Fruit fly (Drosophila melanogaster): ENCODE results near the gene beg.

The beg gene

DNA sequence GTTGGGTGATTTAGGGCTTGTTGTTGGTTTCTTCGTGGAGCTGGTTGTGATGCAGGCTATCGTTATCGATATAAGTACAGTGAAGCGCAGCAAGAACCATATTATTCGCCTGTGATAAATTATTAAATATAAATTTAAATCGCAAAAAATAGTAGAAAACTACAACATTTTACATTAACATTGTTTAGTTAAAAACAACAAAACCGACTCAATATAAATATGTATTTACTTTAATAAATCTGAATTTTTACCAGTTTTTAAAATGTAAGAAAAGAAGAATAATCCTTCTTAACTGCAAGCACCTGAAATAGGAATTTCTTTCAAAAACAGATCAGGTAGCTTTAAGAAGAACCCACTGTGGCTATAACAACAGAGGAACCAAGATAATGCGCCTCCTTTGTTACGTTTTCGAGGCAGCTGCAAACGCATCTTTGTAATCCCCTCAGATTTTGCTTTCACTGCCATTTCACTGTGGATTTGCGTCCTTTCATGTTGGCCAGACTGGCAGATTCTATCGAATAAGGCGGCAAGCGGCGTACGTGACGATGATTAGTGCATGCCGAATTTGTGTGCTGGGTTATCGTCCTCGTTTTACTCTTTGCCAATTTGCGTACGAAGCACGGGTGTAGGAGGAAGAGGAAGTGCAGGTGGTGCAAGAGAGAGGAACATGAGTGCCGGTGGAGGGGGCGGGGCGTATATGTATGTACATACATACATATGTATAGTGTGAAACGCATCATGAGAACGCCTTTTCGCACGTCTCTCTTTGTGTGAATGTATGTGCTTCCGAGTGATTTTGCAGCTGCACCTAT lies 24.8 kb upstream of the beg start:
- TF ChIP-seq D1 (tag; optimal IDR thresholded peaks at IDR 0.05): no peak
- no peak for TF ChIP-seq Pif1A (GFP tag; optimal IDR thresholded peaks at IDR 0.05)
- no peak for TF ChIP-seq CG10348 (GFP tag; IDR thresholded peaks at IDR 0.05)
- TF ChIP-seq EcR (GFP tag; optimal IDR thresholded peaks at IDR 0.05): peak; percentile 57
- TF ChIP-seq CG15710 (tag; optimal IDR thresholded peaks at IDR 0.05): peak; percentile 24
- peak; percentile 49 for TF ChIP-seq CG8159 (tag; optimal IDR thresholded peaks at IDR 0.05)
- peak; percentile 38 for TF ChIP-seq CG13204 (GFP tag; optimal IDR thresholded peaks at IDR 0.05)
- no peak for TF ChIP-seq CG17806 (tag; optimal IDR thresholded peaks at IDR 0.05)
- TF ChIP-seq Snoo (tag; optimal IDR thresholded peaks at IDR 0.05): peak; percentile 50
- no peak for TF ChIP-seq gl (tag; optimal IDR thresholded peaks at IDR 0.05)
- TF ChIP-seq CG9948 (tag; optimal IDR thresholded peaks at IDR 0.05): peak; percentile 23
- TF ChIP-seq CG32121 (GFP tag; IDR thresholded peaks at IDR 0.05): peak; percentile 56
- no peak; the same call in none of the 2 replicates for TF ChIP-seq Ets98B (GFP tag; IDR thresholded peaks at IDR 0.05)
- TF ChIP-seq CG34367 (tag; optimal IDR thresholded peaks at IDR 0.05): no peak
- peak; percentile 57; the same call in 2 of the 3 replicates for TF ChIP-seq fd96Ca (GFP tag; IDR thresholded peaks at IDR 0.05)
- no peak for TF ChIP-seq Pif1B (GFP tag; optimal IDR thresholded peaks at IDR 0.05)
- no peak for TF ChIP-seq rn (GFP tag; IDR thresholded peaks at IDR 0.05)
- TF ChIP-seq CG12605 (GFP tag; IDR thresholded peaks at IDR 0.05): no peak
- TF ChIP-seq CG14655 (GFP tag; optimal IDR thresholded peaks at IDR 0.05): peak; percentile 35
- TF ChIP-seq CG4496 (GFP tag; IDR thresholded peaks at IDR 0.05): no peak; the same call in 2 of the 3 replicates
- no peak for TF ChIP-seq CG8301 (tag; optimal IDR thresholded peaks at IDR 0.05)

- TF ChIP-seq D1 (tag; optimal IDR thresholded peaks at IDR 0.05) (no peak), Pif1A (GFP tag; optimal IDR thresholded peaks at IDR 0.05) (no peak), CG17806 (tag; optimal IDR thresholded peaks at IDR 0.05) (no peak), CG9948 (tag; optimal IDR thresholded peaks at IDR 0.05) (no peak), CG32121 (GFP tag; IDR thresholded peaks at IDR 0.05) (0 out of 2 replicates have a peak, but pooled peaks have one; percentile 10), CG8301 (tag; optimal IDR thresholded peaks at IDR 0.05) (peak; percentile 37), gl (tag; optimal IDR thresholded peaks at IDR 0.05) (no peak), CG13204 (GFP tag; optimal IDR thresholded peaks at IDR 0.05) (peak; percentile 61), CG4496 (GFP tag; IDR thresholded peaks at IDR 0.05) (peak; percentile 31; the same call in 1 of the 3 replicates), EcR (GFP tag; optimal IDR thresholded peaks at IDR 0.05) (no peak), CG14655 (GFP tag; optimal IDR thresholded peaks at IDR 0.05) (peak; percentile 51)
These were observed 24.0 kb upstream of the beg start for dm6 chr3L:17011351-17012016.

- TF ChIP-seq D1 (tag; optimal IDR thresholded peaks at IDR 0.05) (no peak), CG14655 (GFP tag; optimal IDR thresholded peaks at IDR 0.05) (no peak), Pif1A (GFP tag; optimal IDR thresholded peaks at IDR 0.05) (peak; percentile 53), CG9948 (tag; optimal IDR thresholded peaks at IDR 0.05) (no peak), CG8159 (tag; optimal IDR thresholded peaks at IDR 0.05) (peak; percentile 49), CG17806 (tag; optimal IDR thresholded peaks at IDR 0.05) (peak; percentile 24), CG8301 (tag; optimal IDR thresholded peaks at IDR 0.05) (no peak), Pif1B (GFP tag; optimal IDR thresholded peaks at IDR 0.05) (no peak), CG34367 (tag; optimal IDR thresholded peaks at IDR 0.05) (peak; percentile 47), rn (GFP tag; IDR thresholded peaks at IDR 0.05) (no peak), Snoo (tag; optimal IDR thresholded peaks at IDR 0.05) (peak; percentile 69), CG15710 (tag; optimal IDR thresholded peaks at IDR 0.05) (peak; percentile 59), CG10348 (GFP tag; IDR thresholded peaks at IDR 0.05) (no peak), CG4496 (GFP tag; IDR thresholded peaks at IDR 0.05) (peak; percentile 36; the same call in 1 of the 3 replicates), CG13204 (GFP tag; optimal IDR thresholded peaks at IDR 0.05) (peak; percentile 50), gl (tag; optimal IDR thresholded peaks at IDR 0.05) (peak; percentile 46), Ets98B (GFP tag; IDR thresholded peaks at IDR 0.05) (peak; percentile 29; the same call in 1 of the 2 replicates), CG12605 (GFP tag; IDR thresholded peaks at IDR 0.05) (0 out of 2 replicates have a peak, but pooled peaks have one; percentile 7), CG32121 (GFP tag; IDR thresholded peaks at IDR 0.05) (0 out of 2 replicates have a peak, but pooled peaks have one; percentile 8), fd96Ca (GFP tag; IDR thresholded peaks at IDR 0.05) (no peak), EcR (GFP tag; optimal IDR thresholded peaks at IDR 0.05) (peak; percentile 53)
These were observed 23.3 kb upstream of the beg start, which contains the start of gene CG3764 for dm6 chr3L:17012017-17012719. Gene CG3764, minus strand, starts transcription at chr3L:17012565.

dm6 chr3L:17015663-17016575 lies 19.5 kb upstream of the beg start, which contains the start of the genes CG6664 and CG7728:
Gene CG6664, minus strand, starts transcription at chr3L:17016180.
Gene CG7728, plus strand, starts transcription at chr3L:17016536.
- TF ChIP-seq Pif1B (GFP tag; optimal IDR thresholded peaks at IDR 0.05): no peak
- peak; percentile 63 for TF ChIP-seq CG8159 (tag; optimal IDR thresholded peaks at IDR 0.05)
- TF ChIP-seq CG15710 (tag; optimal IDR thresholded peaks at IDR 0.05): peak; percentile 44
- TF ChIP-seq Snoo (tag; optimal IDR thresholded peaks at IDR 0.05): no peak
- no peak for TF ChIP-seq rn (GFP tag; IDR thresholded peaks at IDR 0.05)
- TF ChIP-seq CG8301 (tag; optimal IDR thresholded peaks at IDR 0.05): no peak
- peak; percentile 15 for TF ChIP-seq CG9948 (tag; optimal IDR thresholded peaks at IDR 0.05)
- TF ChIP-seq Ets98B (GFP tag; IDR thresholded peaks at IDR 0.05): peak; percentile 23; the same call in 1 of the 2 replicates
- no peak for TF ChIP-seq EcR (GFP tag; optimal IDR thresholded peaks at IDR 0.05)
- TF ChIP-seq CG34367 (tag; optimal IDR thresholded peaks at IDR 0.05): peak; percentile 4
- peak; percentile 25 for TF ChIP-seq CG17806 (tag; optimal IDR thresholded peaks at IDR 0.05)
- no peak for TF ChIP-seq gl (tag; optimal IDR thresholded peaks at IDR 0.05)
- peak; percentile 57; the same call in 1 of the 3 replicates for TF ChIP-seq CG4496 (GFP tag; IDR thresholded peaks at IDR 0.05)
- peak; percentile 37; the same call in 1 of the 3 replicates for TF ChIP-seq fd96Ca (GFP tag; IDR thresholded peaks at IDR 0.05)

Measured in whole organism, pupa.